Worm (Caenorhabditis elegans): ENCODE results near the gene Y27F2A.10.

The Y27F2A.10 gene

DNA sequence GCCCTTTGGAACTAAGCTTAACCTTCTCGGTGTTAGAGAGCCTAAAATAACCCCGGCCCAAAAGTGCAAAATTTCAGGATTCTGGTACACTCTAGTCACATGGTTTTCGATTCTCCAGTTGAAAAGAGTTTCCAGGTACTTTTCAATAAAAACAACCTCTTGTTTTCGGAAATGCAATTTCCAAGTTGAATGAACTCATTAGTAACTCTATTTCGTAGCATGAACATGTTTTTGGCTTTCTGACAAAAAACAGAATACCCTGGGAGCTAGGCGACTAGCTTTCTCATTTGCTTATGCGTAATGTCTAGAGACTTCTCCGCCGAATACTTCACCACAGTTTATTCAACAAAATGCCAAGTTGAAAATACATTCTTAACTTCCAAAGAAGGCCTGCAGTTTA, 48.9 kb downstream of the Y27F2A.10 start, which contains the start of gene srh-71:
srh-71 (plus strand) TSS at position 301 of the 400 bp plus-strand sequence.
- TF ChIP-seq nhr-237 (tag; optimal IDR thresholded peaks at IDR 0.05) (no peak), elt-1 (tag; optimal IDR thresholded peaks at IDR 0.05) (no peak), ceh-16 (tag; optimal IDR thresholded peaks at IDR 0.05) (no peak), nfya-1 (tag; optimal IDR thresholded peaks at IDR 0.05; ENCODE audit: insufficient read depth) (no peak), nhr-23 (tag; optimal IDR thresholded peaks at IDR 0.05) (no peak), egl-5 (tag; optimal IDR thresholded peaks at IDR 0.05) (no peak), snpc-4 (tag; optimal IDR thresholded peaks at IDR 0.05) (no peak), skn-1 (tag; optimal IDR thresholded peaks at IDR 0.05) (no peak), nhr-25 (tag; optimal IDR thresholded peaks at IDR 0.05) (no peak), mdl-1 (tag; optimal IDR thresholded peaks at IDR 0.05) (no peak), nhr-76 (tag; optimal IDR thresholded peaks at IDR 0.05) (no peak), nhr-43 (tag; optimal IDR thresholded peaks at IDR 0.05; ENCODE audit: poor library complexity, severe bottlenecking) (no peak), lin-15B (tag; optimal IDR thresholded peaks at IDR 0.05) (no peak), nhr-67 (tag; optimal IDR thresholded peaks at IDR 0.05) (no peak), elt-3 (tag; optimal IDR thresholded peaks at IDR 0.05) (no peak), pqm-1 (tag; optimal IDR thresholded peaks at IDR 0.05) (no peak), mml-1 (tag; optimal IDR thresholded peaks at IDR 0.05) (no peak), unc-62 (GFP tag; optimal IDR thresholded peaks at IDR 0.05) (no peak), nhr-12 (tag; optimal IDR thresholded peaks at IDR 0.05) (no peak)
